Fruit fly (Drosophila melanogaster): ENCODE measurements around the gene CG7133.

Gene CG7133

DNA sequence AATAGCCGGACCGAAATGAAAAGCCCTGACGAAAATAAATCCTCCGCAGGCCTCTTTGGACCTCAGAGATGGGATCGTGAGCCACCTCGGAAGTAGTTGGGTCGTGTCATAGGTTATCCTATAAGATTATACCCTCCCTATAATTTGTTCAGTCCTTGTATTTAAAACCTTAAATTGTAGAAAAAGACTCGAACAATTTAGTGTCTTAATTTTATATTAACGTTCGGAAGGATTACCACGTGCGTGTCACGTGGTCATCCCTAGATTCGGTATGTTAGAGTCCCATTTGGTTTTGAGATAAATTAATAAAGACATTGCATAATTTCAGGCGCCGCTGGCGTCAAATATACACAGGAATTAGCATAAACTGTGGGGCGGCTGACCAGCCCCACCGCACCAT is 3.7 kb upstream of the CG7133 start (continued):
- TF ChIP-seq CG30431 (GFP tag; optimal IDR thresholded peaks at IDR 0.05) (peak; percentile 28), Doc2 (GFP tag; IDR thresholded peaks at IDR 0.05) (no peak), nmo (GFP tag; optimal IDR thresholded peaks at IDR 0.05) (peak; percentile 50), Med (GFP tag) (peak; percentile 92), stwl (tag; optimal IDR thresholded peaks at IDR 0.05) (peak; percentile 35), CG12236 (GFP tag; optimal IDR thresholded peaks at IDR 0.05) (no peak), Six4 (GFP tag; optimal IDR thresholded peaks at IDR 0.05) (peak; percentile 5), CG17186 (GFP tag; optimal IDR thresholded peaks at IDR 0.05) (no peak), CG4328 (GFP tag; optimal IDR thresholded peaks at IDR 0.05) (no peak), CG11723 (GFP tag; optimal IDR thresholded peaks at IDR 0.05) (peak; percentile 41), slou (GFP tag; optimal IDR thresholded peaks at IDR 0.05) (no peak), ci (GFP tag; IDR thresholded peaks at IDR 0.05) (peak; percentile 67; the same call in 1 of the 3 replicates), vfl (GFP tag; optimal IDR thresholded peaks at IDR 0.05) (no peak), wdn (GFP tag; IDR thresholded peaks at IDR 0.05) (no peak), nau (GFP tag; optimal IDR thresholded peaks at IDR 0.05) (no peak), hb (GFP tag; IDR thresholded peaks at IDR 0.05; ENCODE audit: partially characterized antibody) (peak; percentile 64; the same call in 1 of the 3 replicates), CG8478 (optimal IDR thresholded peaks at IDR 0.05) (no peak), gt (GFP tag; IDR thresholded peaks at IDR 0.05) (peak; percentile 28; the same call in 1 of the 2 replicates), sc (optimal IDR thresholded peaks at IDR 0.05) (no peak), sc (GFP tag; optimal IDR thresholded peaks at IDR 0.05) (no peak), Ets97D (GFP tag; optimal IDR thresholded peaks at IDR 0.05) (no peak), CG12659 (GFP tag; optimal IDR thresholded peaks at IDR 0.05) (peak; percentile 5), HHEX (GFP tag; optimal IDR thresholded peaks at IDR 0.05) (peak; percentile 50), vnd (GFP tag; IDR thresholded peaks at IDR 0.05; ENCODE audit: partially characterized antibody) (peak; percentile 69), CG9797 (GFP tag; optimal IDR thresholded peaks at IDR 0.05) (no peak), CG12391 (tag; optimal IDR thresholded peaks at IDR 0.05) (peak; percentile 71), CG17802 (tag; optimal IDR thresholded peaks at IDR 0.05) (no peak), CG10654 (GFP tag; optimal IDR thresholded peaks at IDR 0.05) (peak; percentile 9), CG34422 (GFP tag; IDR thresholded peaks at IDR 0.05) (peak; percentile 64; the same call in 2 of the 3 replicates), CG12155 (GFP tag; optimal IDR thresholded peaks at IDR 0.05) (peak; percentile 43), hth (optimal IDR thresholded peaks at IDR 0.05) (no peak), sob (GFP tag; IDR thresholded peaks at IDR 0.05) (peak; percentile 75), pan (optimal IDR thresholded peaks at IDR 0.05) (no peak), pan (GFP tag; optimal IDR thresholded peaks at IDR 0.05 in 1 of 2, IDR thresholded peaks at IDR 0.05 in 1 of 2) (peak in 1 of 2 experiments; percentile 41), inv (GFP tag; IDR thresholded peaks at IDR 0.05; ENCODE audit: partially characterized antibody) (peak; percentile 74), fd64A (GFP tag; optimal IDR thresholded peaks at IDR 0.05) (no peak), dpn (GFP tag; optimal IDR thresholded peaks at IDR 0.05) (peak; percentile 50 to 58), Mrtf (GFP tag; IDR thresholded peaks at IDR 0.05) (0 out of 3 replicates have a peak, but pooled peaks have one; percentile 39), sima (GFP tag; optimal IDR thresholded peaks at IDR 0.05) (no peak), PHDP (tag; optimal IDR thresholded peaks at IDR 0.05) (peak; percentile 64), CG15601 (tag; optimal IDR thresholded peaks at IDR 0.05) (peak; percentile 35), Blimp-1 (GFP tag; optimal IDR thresholded peaks at IDR 0.05) (peak; percentile 53), CG13775 (GFP tag; optimal IDR thresholded peaks at IDR 0.05) (peak; percentile 67), zfh1 (GFP tag; IDR thresholded peaks at IDR 0.05) (peak; percentile 62; the same call in 1 of the 3 replicates), bowl (GFP tag; IDR thresholded peaks at IDR 0.05) (no peak), kni (GFP tag; optimal IDR thresholded peaks at IDR 0.05) (no peak), mld (GFP tag; IDR thresholded peaks at IDR 0.05; ENCODE audit: partially characterized antibody) (peak; percentile 33; the same call in 1 of the 3 replicates), CG18476 (GFP tag; optimal IDR thresholded peaks at IDR 0.05) (peak; percentile 26), CG4404 (GFP tag; IDR thresholded peaks at IDR 0.05) (peak; percentile 38), CG3995 (GFP tag; optimal IDR thresholded peaks at IDR 0.05) (no peak), CG7928 (GFP tag; optimal IDR thresholded peaks at IDR 0.05) (no peak), CG9876 (GFP tag; optimal IDR thresholded peaks at IDR 0.05) (no peak)

Measured in whole organism, embryonic.